Worm (Caenorhabditis elegans) whole organism, L2 larva: ENCODE measurements around the gene ugt-40.
A peak's percentile ranks its signal among the peaks of the same experiment; 100 is the strongest.

Experiments used
- C34F6.9 ChIP-seq: fragments of 150-350 bp; optimal IDR thresholded peaks from 2 replicates; lab custom pipeline; 2014; ENCODE audit warnings: missing biosample characterization, missing genetic modification characterization
- F13H6.1 ChIP-seq: sonication (generic microtip); optimal IDR thresholded peaks from 2 replicates; lab custom pipeline; 2016; ENCODE audit warnings: missing genetic modification characterization, missing compliant biosample characterization
- Y55F3AM.14 ChIP-seq: fragments of 200-800 bp; sonication (Bioruptor generic); optimal IDR thresholded peaks from 2 replicates; lab custom pipeline; 2018; ENCODE audit warnings: mild to moderate bottlenecking, missing genetic modification characterization, missing compliant biosample characterization
- ZK546.5 ChIP-seq: sonication (generic microtip); optimal IDR thresholded peaks from 2 replicates; lab custom pipeline; 2017; ENCODE audit warnings: missing biosample characterization, missing genetic modification characterization
- alr-1 ChIP-seq: fragments of 150-350 bp; optimal IDR thresholded peaks from 2 replicates; lab custom pipeline; 2014; ENCODE audit warnings: missing biosample characterization, missing genetic modification characterization
- aly-2 ChIP-seq: fragments of 150-350 bp; optimal IDR thresholded peaks from 2 replicates; lab custom pipeline; 2014; ENCODE audit warnings: missing biosample characterization, missing genetic modification characterization
- ama-1 ChIP-seq: fragments of 150-350 bp; optimal IDR thresholded peaks from 2 replicates; lab custom pipeline; 2018; ENCODE audit warnings: inconsistent platforms
- ceh-16 ChIP-seq: fragments of 150-350 bp; optimal IDR thresholded peaks from 2 replicates; lab custom pipeline; 2014; ENCODE audit warnings: missing biosample characterization, missing genetic modification characterization
- ceh-82 ChIP-seq: fragments of 150-350 bp; optimal IDR thresholded peaks from 2 replicates; lab custom pipeline; 2014; ENCODE audit warnings: missing biosample characterization, missing genetic modification characterization
- crh-2 ChIP-seq: sonication (generic microtip); optimal IDR thresholded peaks from 2 replicates; lab custom pipeline; 2017; ENCODE audit warnings: missing biosample characterization, missing genetic modification characterization
- elt-1 ChIP-seq: fragments of 150-350 bp; optimal IDR thresholded peaks from 2 replicates; lab custom pipeline; 2014; ENCODE audit warnings: missing biosample characterization, missing genetic modification characterization
- fos-1 ChIP-seq: fragments of 150-350 bp; optimal IDR thresholded peaks from 2 replicates; lab custom pipeline; 2014; ENCODE audit warnings: missing biosample characterization, missing genetic modification characterization
- gmeb-1 ChIP-seq: fragments of 150-350 bp; optimal IDR thresholded peaks from 2 replicates; lab custom pipeline; 2014; ENCODE audit warnings: missing biosample characterization, missing genetic modification characterization
- lin-11 ChIP-seq: fragments of 150-350 bp; sonication (generic microtip); optimal IDR thresholded peaks from 2 replicates; lab custom pipeline; 2014; ENCODE audit warnings: missing biosample characterization, missing genetic modification characterization, inconsistent platforms, mixed read lengths
- lin-13 ChIP-seq: fragments of 150-350 bp; optimal IDR thresholded peaks from 2 replicates; lab custom pipeline; 2014; ENCODE audit warnings: missing biosample characterization, missing genetic modification reagents, missing genetic modification characterization
- lsy-2 ChIP-seq, 2 experiments: fragments of 150-350 bp in 1 of 2; sonication (generic microtip) in 1 of 2; optimal IDR thresholded peaks; 2 replicates each; lab custom pipeline; 2014 to 2017; ENCODE audit warnings: missing biosample characterization in 2 of 2, missing genetic modification characterization in 2 of 2
- mab-5 ChIP-seq: fragments of 150-350 bp; optimal IDR thresholded peaks from 2 replicates; lab custom pipeline; 2014; ENCODE audit warnings: missing biosample characterization, missing genetic modification characterization
- mbf-1 ChIP-seq: sonication (generic microtip); optimal IDR thresholded peaks from 2 replicates; lab custom pipeline; 2017; ENCODE audit warnings: missing biosample characterization, missing genetic modification characterization
- mdl-1 ChIP-seq, 2 experiments: fragments of 150-350 bp in 1 of 2; sonication (generic microtip) in 1 of 2; optimal IDR thresholded peaks; 2 replicates each; lab custom pipeline; 2017; ENCODE audit warnings: missing biosample characterization in 2 of 2, missing genetic modification characterization in 2 of 2
- nhr-10 ChIP-seq: sonication (generic microtip); optimal IDR thresholded peaks from 2 replicates; lab custom pipeline; 2017; ENCODE audit warnings: missing biosample characterization, missing genetic modification characterization
- nhr-11 ChIP-seq: fragments of 150-350 bp; optimal IDR thresholded peaks from 2 replicates; lab custom pipeline; 2014; ENCODE audit warnings: missing biosample characterization, missing genetic modification characterization
- nhr-12 ChIP-seq: fragments of 150-350 bp; optimal IDR thresholded peaks from 2 replicates; lab custom pipeline; 2014; ENCODE audit warnings: missing biosample characterization, missing genetic modification characterization
- nhr-21 ChIP-seq: fragments of 150-350 bp; optimal IDR thresholded peaks from 2 replicates; lab custom pipeline; 2014; ENCODE audit warnings: missing biosample characterization, missing genetic modification characterization
- nhr-23 ChIP-seq: fragments of 150-350 bp; optimal IDR thresholded peaks from 2 replicates; lab custom pipeline; 2014; ENCODE audit warnings: missing biosample characterization, missing genetic modification reagents, missing genetic modification characterization
- nhr-237 ChIP-seq: fragments of 150-350 bp; optimal IDR thresholded peaks from 2 replicates; lab custom pipeline; 2014; ENCODE audit warnings: missing biosample characterization, missing genetic modification characterization
- nhr-25 ChIP-seq: fragments of 150-350 bp; sonication (generic microtip); optimal IDR thresholded peaks from 3 replicates; lab custom pipeline; 2014; ENCODE audit warnings: missing biosample characterization, missing genetic modification characterization
- nhr-77 ChIP-seq: fragments of 150-350 bp; optimal IDR thresholded peaks from 2 replicates; lab custom pipeline; 2014; ENCODE audit warnings: missing biosample characterization, missing genetic modification characterization
- peb-1 ChIP-seq: fragments of 150-350 bp; optimal IDR thresholded peaks from 2 replicates; lab custom pipeline; 2014; ENCODE audit warnings: missing biosample characterization, missing genetic modification characterization
- sem-4 ChIP-seq: fragments of 150-350 bp; optimal IDR thresholded peaks from 2 replicates; lab custom pipeline; 2014; ENCODE audit warnings: missing biosample characterization, missing genetic modification reagents, missing genetic modification characterization
- skn-1 ChIP-seq: sonication (generic microtip); optimal IDR thresholded peaks from 2 replicates; lab custom pipeline; 2017; ENCODE audit warnings: missing biosample characterization, missing genetic modification characterization
- sma-3 ChIP-seq: sonication (generic microtip); optimal IDR thresholded peaks from 2 replicates; lab custom pipeline; 2016; ENCODE audit warnings: missing genetic modification reagents, missing genetic modification characterization, missing compliant biosample characterization
- sma-9 ChIP-seq, 2 experiments: fragments of 150-350 bp in 1 of 2; sonication (generic microtip) in 1 of 2; optimal IDR thresholded peaks; 2 replicates each; lab custom pipeline; 2014 to 2016; ENCODE audit warnings: missing genetic modification characterization in 2 of 2, mild to moderate bottlenecking in 1 of 2, missing biosample characterization in 1 of 2, missing compliant biosample characterization in 1 of 2, missing genetic modification reagents in 1 of 2, moderate library complexity in 1 of 2
- snpc-4 ChIP-seq: fragments of 150-350 bp; optimal IDR thresholded peaks from 2 replicates; lab custom pipeline; 2014; ENCODE audit warnings: missing biosample characterization, missing genetic modification characterization
- unc-55 ChIP-seq: fragments of 150-350 bp; sonication (generic microtip); optimal IDR thresholded peaks from 3 replicates; lab custom pipeline; 2014; ENCODE audit warnings: missing biosample characterization, missing genetic modification reagents, missing genetic modification characterization
- unc-62 ChIP-seq: fragments of 150-350 bp; optimal IDR thresholded peaks from 2 replicates; lab custom pipeline; 2014; ENCODE audit warnings: missing biosample characterization, missing genetic modification reagents, missing genetic modification characterization
- ztf-1 ChIP-seq: fragments of 200-800 bp; sonication (Bioruptor generic); conservative IDR thresholded peaks from 2 replicates; pipeline ENCODE4 v1.3.6; 2022; ENCODE audit warnings: missing genetic modification characterization, missing compliant biosample characterization
- ztf-11 ChIP-seq: sonication (generic microtip); optimal IDR thresholded peaks from 2 replicates; lab custom pipeline; 2017; ENCODE audit warnings: missing biosample characterization, missing genetic modification characterization
- ztf-4 ChIP-seq: fragments of 150-350 bp; optimal IDR thresholded peaks from 2 replicates; lab custom pipeline; 2014; ENCODE audit warnings: missing biosample characterization, missing genetic modification characterization

The ugt-40 gene

ce11 chrV:7157089-7157488, 15.3 kb upstream of the ugt-40 start, which contains the start of gene ugt-39:
Gene ugt-39 (plus strand): TSS chrV:7157142.
- TF ChIP-seq elt-1 (no peak), Y55F3AM.14 (GFP tag; lab: Kevin White, UChicago) (no peak), nhr-11 (no peak), fos-1 (peak; percentile 58), lin-11 (tag; lab: Kevin White, UChicago) (no peak), sma-9 (GFP tag; optimal IDR thresholded peaks at IDR 0.05; lab: Kevin White, UChicago) (peak; percentile 51), sma-9 (tag; optimal IDR thresholded peaks at IDR 0.05; lab: Kevin White, UChicago) (no peak), sma-3 (peak; percentile 1), skn-1 (tag; lab: Kevin White, UChicago) (no peak), aly-2 (tag; lab: Kevin White, UChicago) (no peak), ceh-82 (no peak)

- TF ChIP-seq nhr-10 (tag; lab: Kevin White, UChicago) (no peak), nhr-237 (tag; lab: Kevin White, UChicago) (no peak), aly-2 (tag; lab: Kevin White, UChicago) (no peak), nhr-25 (tag; lab: Kevin White, UChicago) (no peak), ztf-4 (no peak), lsy-2 (tag; optimal IDR thresholded peaks at IDR 0.05; lab: Kevin White, UChicago) (no peak), lin-13 (GFP tag; lab: Kevin White, UChicago) (no peak), Y55F3AM.14 (GFP tag; lab: Kevin White, UChicago) (no peak)
- TF ChIP-seq, all 48 proteins: peak for 0
These were observed 14.3 kb upstream of the ugt-40 start, which contains the start of gene F10D2.10 for ce11 chrV:7156079-7156478. Gene F10D2.10 (minus strand): TSS chrV:7156179.

- no peak for TF ChIP-seq elt-1
- TF ChIP-seq sem-4 (tag; lab: Kevin White, UChicago) = no peak
- TF ChIP-seq lsy-2 (tag; optimal IDR thresholded peaks at IDR 0.05; lab: Kevin White, UChicago) = no peak
- TF ChIP-seq lin-11 (tag; lab: Kevin White, UChicago) = no peak
- no peak for TF ChIP-seq nhr-23 (tag; lab: Kevin White, UChicago)
- TF ChIP-seq snpc-4 = no peak
- no peak for TF ChIP-seq C34F6.9 (tag; lab: Kevin White, UChicago)
- no peak for TF ChIP-seq nhr-25 (tag; lab: Kevin White, UChicago)
- TF ChIP-seq ZK546.5 (tag; lab: Kevin White, UChicago) = no peak
- no peak for TF ChIP-seq lin-13 (GFP tag; lab: Kevin White, UChicago)
- no peak for TF ChIP-seq ztf-11 (tag; lab: Kevin White, UChicago)
- TF ChIP-seq nhr-12 (tag; lab: Kevin White, UChicago) = no peak
- no peak for TF ChIP-seq nhr-77 (tag; lab: Kevin White, UChicago)
- no peak for TF ChIP-seq unc-55 (GFP tag; lab: Kevin White, UChicago)
- TF ChIP-seq crh-2 (tag; lab: Kevin White, UChicago) = no peak
- TF ChIP-seq F13H6.1 (tag; lab: Kevin White, UChicago) = no peak
- TF ChIP-seq unc-62 (GFP tag; lab: Kevin White, UChicago) = no peak
- TF ChIP-seq ztf-1 (GFP tag; lab: Robert Waterston, UW) = no peak
- TF ChIP-seq ama-1 = no peak
These were observed 11.3 kb upstream of the ugt-40 start, which contains the start of gene fat-7 for ce11 chrV:7153046-7153445. Gene fat-7 (minus strand): TSS chrV:7153146.

- peak; percentile 77 for TF ChIP-seq fos-1
- TF ChIP-seq gmeb-1 (tag; lab: Kevin White, UChicago) = peak; percentile 6
- TF ChIP-seq ceh-16 (tag; lab: Kevin White, UChicago) = no peak
These were observed 8.8 kb upstream of the ugt-40 start, which contains the start of gene F10D2.8 for ce11 chrV:7150570-7150969. Gene F10D2.8 (minus strand): TSS chrV:7150714.

- TF ChIP-seq crh-2 (tag; lab: Kevin White, UChicago) = no peak
- TF ChIP-seq peb-1 (tag; lab: Kevin White, UChicago) = no peak
- no peak for TF ChIP-seq nhr-25 (tag; lab: Kevin White, UChicago)
- no peak for TF ChIP-seq mbf-1
- no peak for TF ChIP-seq ceh-16 (tag; lab: Kevin White, UChicago)
- TF ChIP-seq nhr-21 (tag; lab: Kevin White, UChicago) = no peak
- TF ChIP-seq elt-1 = no peak
- TF ChIP-seq alr-1 (tag; lab: Kevin White, UChicago) = no peak
- no peak for TF ChIP-seq nhr-10 (tag; lab: Kevin White, UChicago)
- TF ChIP-seq Y55F3AM.14 (GFP tag; lab: Kevin White, UChicago) = no peak
- TF ChIP-seq lsy-2 (tag; optimal IDR thresholded peaks at IDR 0.05; lab: Kevin White, UChicago) = no peak
- TF ChIP-seq C34F6.9 (tag; lab: Kevin White, UChicago) = no peak
- TF ChIP-seq aly-2 (tag; lab: Kevin White, UChicago) = no peak
- TF ChIP-seq ztf-11 (tag; lab: Kevin White, UChicago) = no peak
- no peak for TF ChIP-seq mab-5
- TF ChIP-seq F13H6.1 (tag; lab: Kevin White, UChicago) = no peak
- TF ChIP-seq mdl-1 (tag; optimal IDR thresholded peaks at IDR 0.05; lab: Kevin White, UChicago) = no peak
These were observed 5.6 kb upstream of the ugt-40 start, which contains the start of gene ugt-38 for ce11 chrV:7147370-7147769. Gene ugt-38 (minus strand): TSS chrV:7147470.
